Worm (Caenorhabditis elegans): ENCODE results near the gene K02D3.2.
A peak's percentile ranks its signal among the peaks of the same experiment; 100 is the strongest.

K02D3.2 gene

DNA sequence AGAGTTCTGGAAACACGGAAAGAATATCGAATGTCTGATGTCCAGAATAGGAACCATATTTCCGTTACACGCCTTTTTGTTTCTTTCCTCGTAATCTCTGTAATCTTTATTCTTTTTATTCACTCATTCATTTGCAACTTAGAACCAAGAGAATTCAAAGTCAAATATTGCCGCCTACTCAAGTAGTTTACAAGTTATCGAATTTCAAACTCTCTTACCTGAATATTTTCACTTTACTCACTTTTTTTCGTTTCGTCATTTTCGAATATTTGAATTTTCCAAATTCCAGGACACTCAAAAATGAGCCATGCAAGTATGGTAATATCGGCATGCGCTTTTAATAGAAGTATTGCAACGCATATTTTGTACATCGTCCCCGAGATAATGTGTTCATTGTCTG is 12.6 kb upstream of the K02D3.2 start, which contains the start of gene K11E4.6 (continued):
- TF ChIP-seq hlh-26 (GFP tag; conservative IDR thresholded peaks at IDR 0.05), result no peak

DNA sequence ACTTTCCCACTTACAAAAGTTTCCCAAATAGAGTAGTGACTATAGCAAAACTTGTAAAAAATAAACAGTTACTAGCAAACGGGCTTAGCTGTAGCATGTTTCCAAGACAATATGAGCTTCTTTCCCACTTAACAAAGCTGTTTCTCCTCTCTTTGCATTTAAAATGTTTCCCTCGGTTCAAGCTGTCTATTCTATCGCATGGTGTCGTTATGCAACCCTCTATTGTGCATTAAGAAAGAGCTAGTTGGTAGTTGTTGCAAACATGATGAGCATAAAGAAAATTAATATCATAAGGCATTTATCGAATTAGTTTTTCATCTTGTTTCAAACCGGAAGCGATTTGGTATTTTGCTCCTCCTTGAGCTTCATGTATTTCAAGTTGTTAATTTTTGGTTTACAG is 11.0 kb upstream of the K02D3.2 start, which contains the start of gene poml-1:
Gene poml-1, minus strand, starts transcription at position 101 of the 400 bp plus-strand sequence.
- no peak for TF ChIP-seq F39B2.1 (GFP tag; IDR thresholded peaks at IDR 0.05)
- TF ChIP-seq Y95B8A.8 (GFP tag; IDR thresholded peaks at IDR 0.05), result no peak
- TF ChIP-seq efl-1 (GFP tag; optimal IDR thresholded peaks at IDR 0.05), result no peak
- no peak for TF ChIP-seq ccch-3 (GFP tag; optimal IDR thresholded peaks at IDR 0.05)
- TF ChIP-seq hsf-1 (GFP tag; IDR thresholded peaks at IDR 0.05), result no peak
- no peak for TF ChIP-seq K11D2.4 (GFP tag; IDR thresholded peaks at IDR 0.05)
- TF ChIP-seq bed-1 (GFP tag; IDR thresholded peaks at IDR 0.05), result no peak
- no peak for TF ChIP-seq lin-54 (GFP tag; optimal IDR thresholded peaks at IDR 0.05)
- no peak for TF ChIP-seq tbp1 (GFP tag; optimal IDR thresholded peaks at IDR 0.05)
- no peak for TF ChIP-seq tlf-1 (GFP tag; optimal IDR thresholded peaks at IDR 0.05)
- no peak for TF ChIP-seq nhr-120 (GFP tag; IDR thresholded peaks at IDR 0.05)
- no peak for TF ChIP-seq nhr-27 (tag; optimal IDR thresholded peaks at IDR 0.05)
- TF ChIP-seq attf-3 (GFP tag; conservative IDR thresholded peaks at IDR 0.05), result no peak
- TF ChIP-seq akir-1 (GFP tag; optimal IDR thresholded peaks at IDR 0.05), result no peak
- no peak for TF ChIP-seq D2030.7 (GFP tag; IDR thresholded peaks at IDR 0.05)
- no peak for TF ChIP-seq Y53F4B.3 (GFP tag; IDR thresholded peaks at IDR 0.05)

DNA sequence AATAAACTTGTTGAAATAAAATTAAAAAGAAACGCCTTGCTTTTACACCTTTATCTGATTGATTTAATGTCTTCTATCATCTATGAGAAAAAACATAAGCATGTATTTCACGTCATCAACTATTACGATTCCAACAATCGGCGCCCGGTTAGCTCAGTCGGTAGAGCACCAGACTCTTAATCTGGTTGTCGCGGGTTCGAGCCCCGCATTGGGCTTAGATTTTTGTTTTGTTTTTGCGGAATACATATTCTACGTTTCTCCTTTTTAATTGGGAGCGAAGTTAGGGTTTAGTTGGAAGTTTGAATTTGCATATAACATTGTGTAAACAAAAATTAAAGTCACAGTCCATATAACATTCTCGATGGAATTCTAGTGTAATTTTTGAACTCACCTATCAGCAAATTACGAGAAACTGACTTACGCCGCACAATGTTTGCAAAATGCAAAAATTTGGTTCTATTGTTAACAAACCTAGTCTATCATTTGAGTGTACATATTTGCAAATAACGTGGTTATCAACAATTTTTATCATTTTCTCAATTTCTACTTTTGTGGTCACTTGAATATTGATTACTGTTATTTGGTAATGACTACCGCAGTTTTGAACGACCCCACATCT is 5.4 kb upstream of the K02D3.2 start, which contains the start of gene shc-3:
Gene shc-3, plus strand, starts transcription at position 484 of the 619 bp plus-strand sequence.
- peak; percentile 49 for TF ChIP-seq snpc-3.4 (tag; optimal IDR thresholded peaks at IDR 0.05)
- peak; percentile 41 for TF ChIP-seq die-1 (tag; optimal IDR thresholded peaks at IDR 0.05)
- TF ChIP-seq ama-1 (optimal IDR thresholded peaks at IDR 0.05), result no peak
- no peak for TF ChIP-seq ama-1 (GFP tag; optimal IDR thresholded peaks at IDR 0.05)
- TF ChIP-seq rpc-1 (optimal IDR thresholded peaks at IDR 0.05), result peak; percentile 74
- TF ChIP-seq rpc-1 (tag; optimal IDR thresholded peaks at IDR 0.05), result peak; percentile 86
- TF ChIP-seq lin-26 (GFP tag; IDR thresholded peaks at IDR 0.05), result peak; percentile 73
- 0 out of 2 replicates have a peak, but pooled peaks have one; percentile 31 for TF ChIP-seq ztf-25 (GFP tag; IDR thresholded peaks at IDR 0.05)
- TF ChIP-seq ZK185.1 (tag; optimal IDR thresholded peaks at IDR 0.05; ENCODE audit: poor library complexity, severe bottlenecking), result peak; percentile 33
- peak; percentile 54 for TF ChIP-seq D2030.7 (GFP tag; IDR thresholded peaks at IDR 0.05)
- TF ChIP-seq pbrm-1 (GFP tag; IDR thresholded peaks at IDR 0.05), result 0 out of 2 replicates have a peak, but pooled peaks have one; percentile 9
- peak; percentile 92 for TF ChIP-seq tbp1 (GFP tag; optimal IDR thresholded peaks at IDR 0.05)
- TF ChIP-seq nhr-80 (tag; optimal IDR thresholded peaks at IDR 0.05), result peak; percentile 4
- TF ChIP-seq B0261.1 (tag; optimal IDR thresholded peaks at IDR 0.05), result peak; percentile 69
- TF ChIP-seq madf-8 (GFP tag; conservative IDR thresholded peaks at IDR 0.05), result no peak
- peak; percentile 16 for TF ChIP-seq ztf-18 (tag; optimal IDR thresholded peaks at IDR 0.05)
- no peak for TF ChIP-seq snpc-4 (GFP tag; optimal IDR thresholded peaks at IDR 0.05)
- TF ChIP-seq snpc-4 (tag; optimal IDR thresholded peaks at IDR 0.05), result peak in 1 of 4 experiments; percentile 66
- TF ChIP-seq F10E7.11 (tag; optimal IDR thresholded peaks at IDR 0.05), result no peak

DNA sequence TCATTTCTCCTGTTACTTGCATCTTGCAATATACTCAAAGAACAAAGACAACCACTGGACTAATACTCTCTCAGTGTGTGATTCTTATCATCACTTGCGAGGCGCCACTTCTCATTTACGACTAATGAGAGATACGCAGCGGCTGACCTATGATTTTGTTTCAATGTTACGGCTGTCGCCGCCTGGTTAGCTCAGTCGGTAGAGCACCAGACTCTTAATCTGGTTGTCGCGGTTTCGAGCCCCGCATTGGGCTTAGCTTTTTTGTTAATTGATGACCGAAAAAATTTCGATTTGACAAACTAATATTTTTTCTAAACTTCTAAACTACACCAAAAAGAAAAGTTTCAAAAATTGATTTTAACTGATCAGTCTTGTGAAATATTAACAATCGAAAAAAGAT is 4.5 kb upstream of the K02D3.2 start:
- no peak for TF ChIP-seq rec-8 (tag; optimal IDR thresholded peaks at IDR 0.05)
- no peak for TF ChIP-seq tbx-9 (tag; optimal IDR thresholded peaks at IDR 0.05; ENCODE audit: borderline replicate concordance)
- TF ChIP-seq repo-1 (tag; optimal IDR thresholded peaks at IDR 0.05), result no peak
- TF ChIP-seq ztf-6 (GFP tag; IDR thresholded peaks at IDR 0.05), result no peak
- 0 out of 2 replicates have a peak, but pooled peaks have one; percentile 9 for TF ChIP-seq aptf-2 (GFP tag; conservative IDR thresholded peaks at IDR 0.05)
- no peak for TF ChIP-seq fkh-3 (tag; optimal IDR thresholded peaks at IDR 0.05)
- TF ChIP-seq tbp1 (GFP tag; optimal IDR thresholded peaks at IDR 0.05), result peak; percentile 88
- 0 out of 2 replicates have a peak, but pooled peaks have one; percentile 12 for TF ChIP-seq lir-1 (GFP tag; conservative IDR thresholded peaks at IDR 0.05)
- TF ChIP-seq D2030.7 (GFP tag; IDR thresholded peaks at IDR 0.05), result no peak
- no peak for TF ChIP-seq dpl-1 (GFP tag; optimal IDR thresholded peaks at IDR 0.05)
- TF ChIP-seq Y53G8AR.9 (GFP tag; conservative IDR thresholded peaks at IDR 0.05), result peak; percentile 37; the same call in 1 of the 2 replicates
- TF ChIP-seq hmg-1.2 (GFP tag; IDR thresholded peaks at IDR 0.05), result peak; percentile 49
- TF ChIP-seq hrde-1 (tag; optimal IDR thresholded peaks at IDR 0.05; ENCODE audit: borderline replicate concordance), result no peak

Measured in whole organism, young adult.